Worm (Caenorhabditis elegans) whole organism, late embryonic: ENCODE results near the gene C33A11.2.

Source experiments
- C08G9.2 ChIP-seq: sonication (generic microtip); optimal IDR thresholded peaks from 2 replicates; lab custom pipeline; 2016; ENCODE audit warnings: mild to moderate bottlenecking, missing genetic modification characterization, moderate library complexity, missing compliant biosample characterization
- ceh-14 ChIP-seq: sonication (generic microtip); optimal IDR thresholded peaks from 2 replicates; lab custom pipeline; 2016; ENCODE audit warnings: missing genotype, missing genetic modification characterization, missing compliant biosample characterization
- ceh-2 ChIP-seq: sonication (generic microtip); optimal IDR thresholded peaks from 2 replicates; lab custom pipeline; 2016; ENCODE audit warnings: missing genotype, missing genetic modification characterization, missing compliant biosample characterization
- ceh-22 ChIP-seq: sonication (generic microtip); optimal IDR thresholded peaks from 2 replicates; lab custom pipeline; 2017; ENCODE audit warnings: missing biosample characterization, missing genetic modification characterization
- ceh-24 ChIP-seq: sonication (generic microtip); optimal IDR thresholded peaks from 2 replicates; lab custom pipeline; 2016; ENCODE audit warnings: mild to moderate bottlenecking, missing genetic modification characterization, missing compliant biosample characterization
- elt-2 ChIP-seq: sonication (generic microtip); optimal IDR thresholded peaks from 2 replicates; lab custom pipeline; 2016; ENCODE audit warnings: missing genetic modification reagents, missing genetic modification characterization, missing compliant biosample characterization
- hlh-13 ChIP-seq: fragments of 200-800 bp; sonication (Bioruptor generic); optimal IDR thresholded peaks from 2 replicates; lab custom pipeline; 2018; ENCODE audit warnings: mild to moderate bottlenecking, missing genetic modification characterization, missing compliant biosample characterization
- hlh-30 ChIP-seq: sonication (generic microtip); optimal IDR thresholded peaks from 2 replicates; lab custom pipeline; 2017; ENCODE audit warnings: antibody characterized with exemption, missing genetic modification characterization, missing compliant biosample characterization; ENCODE audit not compliant: insufficient read depth
- nfya-1 ChIP-seq: sonication (generic microtip); optimal IDR thresholded peaks from 2 replicates; lab custom pipeline; 2017; ENCODE audit warnings: missing genetic modification characterization, mild to moderate bottlenecking, missing compliant biosample characterization, antibody characterized with exemption, moderate library complexity
- nhr-11 ChIP-seq: fragments of 150-350 bp; optimal IDR thresholded peaks from 2 replicates; lab custom pipeline; 2014; ENCODE audit warnings: missing biosample characterization, missing genetic modification characterization
- pha-2 ChIP-seq: sonication (generic microtip); optimal IDR thresholded peaks from 2 replicates; lab custom pipeline; 2017; ENCODE audit warnings: mild to moderate bottlenecking, missing genetic modification characterization, missing compliant biosample characterization
- pqm-1 ChIP-seq: sonication (generic microtip); optimal IDR thresholded peaks from 2 replicates; lab custom pipeline; 2016; ENCODE audit warnings: missing genetic modification characterization, missing compliant biosample characterization

DNA sequence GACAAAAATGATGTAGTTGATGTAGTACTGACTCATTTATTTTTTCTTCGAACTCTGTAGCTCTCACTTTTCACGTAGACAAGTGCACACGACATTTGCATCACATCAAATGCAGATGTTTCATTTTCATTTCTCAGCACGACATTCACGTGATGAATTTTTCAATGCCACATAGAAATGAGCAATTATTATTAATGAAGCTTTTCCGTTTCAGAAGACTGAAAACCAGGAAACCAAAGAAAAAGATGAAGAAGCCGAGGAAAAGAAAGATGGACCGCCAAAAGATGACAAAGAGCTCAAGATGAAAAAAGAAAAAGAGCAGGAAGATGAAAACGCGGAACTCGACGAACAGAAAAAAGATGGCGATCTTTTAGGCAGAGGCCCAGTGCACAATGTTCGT is 10.2 kb upstream of the C33A11.2 start:
- TF ChIP-seq pha-2 (tag; lab: Kevin White, UChicago) (no peak), ceh-24 (tag; lab: Kevin White, UChicago) (no peak), pqm-1 (no peak), nhr-11 (no peak), nfya-1 (tag; lab: Kevin White, UChicago) (no peak), ceh-22 (tag; lab: Kevin White, UChicago) (no peak), ceh-2 (tag; lab: Kevin White, UChicago) (no peak), C08G9.2 (no peak), elt-2 (tag; lab: Kevin White, UChicago) (no peak), hlh-30 (tag; lab: Kevin White, UChicago) (no peak), ceh-14 (tag; lab: Kevin White, UChicago) (no peak), hlh-13 (GFP tag; lab: Kevin White, UChicago) (no peak)
